Worm (Caenorhabditis elegans): Measurements from ENCODE around the gene C50F4.6.

DNA sequence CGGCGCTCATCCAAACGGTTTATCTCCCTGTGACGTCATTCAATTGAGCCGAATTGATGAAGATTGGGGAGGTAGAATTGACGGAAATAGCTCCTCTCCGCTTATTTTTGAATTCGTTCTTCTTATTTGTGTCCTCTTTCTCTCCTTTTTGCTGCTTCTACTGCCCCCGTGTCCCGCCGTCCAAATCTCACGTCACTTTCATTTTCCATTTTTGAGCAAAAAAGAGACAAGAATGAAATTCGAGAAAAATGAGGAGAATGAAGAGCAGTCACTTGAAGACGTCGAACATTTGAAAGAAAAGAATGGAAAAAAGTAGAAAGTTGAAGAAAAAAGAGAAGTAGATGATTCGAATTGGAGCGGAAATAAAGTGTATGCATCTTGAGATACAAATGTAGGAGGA lies 17.7 kb downstream of the C50F4.6 start:
- no peak for TF ChIP-seq pqm-1 (tag; optimal IDR thresholded peaks at IDR 0.05)
- TF ChIP-seq nhr-11 (tag; optimal IDR thresholded peaks at IDR 0.05), result no peak

All from whole organism, L3 larva.